Worm (Caenorhabditis elegans) whole organism, L4 larva: ENCODE measurements around the gene srw-101.

ENCODE experiments used
- D1046.2 ChIP-seq: fragments of 200-800 bp; sonication (Bioruptor generic); IDR thresholded peaks from 2 replicates; pipeline ENCODE4 v1.3.6; 2022; ENCODE audit warnings: missing genetic modification characterization, missing compliant biosample characterization
- F26F4.8 ChIP-seq: fragments of 200-800 bp; sonication (Bioruptor generic); conservative IDR thresholded peaks from 2 replicates; pipeline ENCODE4 v1.3.6; 2022; ENCODE audit warnings: missing genetic modification characterization, missing compliant biosample characterization
- F37D6.2 ChIP-seq: sonication (generic microtip); optimal IDR thresholded peaks from 2 replicates; lab custom pipeline; 2016; ENCODE audit warnings: mild to moderate bottlenecking, missing genetic modification characterization, missing compliant biosample characterization
- R02D3.7 ChIP-seq: fragments of 150-350 bp; sonication (generic microtip); optimal IDR thresholded peaks from 3 replicates; lab custom pipeline; 2014; ENCODE audit warnings: missing biosample characterization, missing genetic modification characterization
- Y48G9A.11 ChIP-seq: fragments of 200-800 bp; sonication (Bioruptor generic); IDR thresholded peaks from 2 replicates; pipeline ENCODE4 v1.3.6; 2022; ENCODE audit warnings: missing genetic modification reagents, missing genetic modification characterization, missing compliant biosample characterization
- ZK546.5 ChIP-seq, 2 experiments: sonication (generic microtip); optimal IDR thresholded peaks; 2 replicates each; lab custom pipeline; 2017; ENCODE audit warnings: missing biosample characterization in 2 of 2, missing genetic modification characterization in 2 of 2
- arid-1 ChIP-seq: fragments of 200-800 bp; sonication (Bioruptor generic); conservative IDR thresholded peaks from 2 replicates; pipeline ENCODE4 v1.3.6; 2022; ENCODE audit warnings: missing genetic modification reagents, missing genetic modification characterization, missing compliant biosample characterization
- attf-4 ChIP-seq: sonication (generic microtip); optimal IDR thresholded peaks from 3 replicates; lab custom pipeline; 2017; ENCODE audit warnings: missing biosample characterization, missing genetic modification characterization
- ceh-20 ChIP-seq: fragments of 200-800 bp; sonication (Bioruptor generic); IDR thresholded peaks from 2 replicates; pipeline ENCODE4 v1.3.6; 2022; ENCODE audit warnings: missing genetic modification reagents, missing genetic modification characterization, missing compliant biosample characterization
- ceh-44 ChIP-seq: fragments of 200-800 bp; sonication (Bioruptor generic); IDR thresholded peaks from 2 replicates; pipeline ENCODE4 v1.3.6; 2022; ENCODE audit warnings: missing genetic modification reagents, missing genetic modification characterization, missing compliant biosample characterization
- ctbp-1 ChIP-seq: fragments of 200-800 bp; sonication (Bioruptor generic); IDR thresholded peaks from 2 replicates; pipeline ENCODE4 v1.3.6; 2022; ENCODE audit warnings: missing genetic modification reagents, missing genetic modification characterization, missing compliant biosample characterization
- daf-16 ChIP-seq, 3 experiments: sonication (generic microtip); optimal IDR thresholded peaks; 2 replicates each; lab custom pipeline; 2016 to 2017; ENCODE audit warnings: missing genetic modification characterization in 3 of 3, missing genetic modification reagents in 3 of 3, mild to moderate bottlenecking in 2 of 3, missing compliant biosample characterization in 2 of 3, missing biosample characterization in 1 of 3, moderate library complexity in 1 of 3
- daf-8 ChIP-seq: fragments of 200-800 bp; sonication (Bioruptor generic); IDR thresholded peaks from 2 replicates; pipeline ENCODE4 v1.3.6; 2022; ENCODE audit warnings: missing genetic modification characterization, missing compliant biosample characterization
- dmd-6 ChIP-seq: fragments of 200-800 bp; sonication (Bioruptor generic); IDR thresholded peaks from 2 replicates; pipeline ENCODE4 v1.3.6; 2022; ENCODE audit warnings: missing genetic modification reagents, missing genetic modification characterization, missing compliant biosample characterization
- dmd-9 ChIP-seq: fragments of 200-800 bp; sonication (Bioruptor generic); IDR thresholded peaks from 2 replicates; pipeline ENCODE4 v1.3.6; 2022; ENCODE audit warnings: missing genetic modification reagents, missing genetic modification characterization, missing compliant biosample characterization
- duxl-1 ChIP-seq: sonication (generic microtip); optimal IDR thresholded peaks from 2 replicates; lab custom pipeline; 2016; ENCODE audit warnings: mild to moderate bottlenecking, missing genetic modification characterization, moderate library complexity, missing compliant biosample characterization; ENCODE audit not compliant: poor library complexity
- egl-43 ChIP-seq: fragments of 200-800 bp; sonication (Bioruptor generic); IDR thresholded peaks from 2 replicates; pipeline ENCODE4 v1.3.6; 2022; ENCODE audit warnings: missing genetic modification reagents, missing genetic modification characterization, missing compliant biosample characterization
- hif-1 ChIP-seq, 2 experiments: sonication (generic microtip); optimal IDR thresholded peaks; 2 replicates each; lab custom pipeline; 2016 to 2017; ENCODE audit warnings: missing compliant biosample characterization in 2 of 2, missing genetic modification characterization in 2 of 2, missing genetic modification reagents in 2 of 2, missing genotype in 2 of 2, mild to moderate bottlenecking in 1 of 2
- lin-1 ChIP-seq: fragments of 200-800 bp; sonication (Bioruptor generic); IDR thresholded peaks from 2 replicates; pipeline ENCODE4 v1.3.6; 2022; ENCODE audit warnings: missing genetic modification reagents, missing genetic modification characterization, missing compliant biosample characterization
- lin-13 ChIP-seq: fragments of 150-350 bp; optimal IDR thresholded peaks from 2 replicates; lab custom pipeline; 2014; ENCODE audit warnings: missing biosample characterization, missing genetic modification reagents, missing genetic modification characterization
- lin-29 ChIP-seq: fragments of 200-800 bp; sonication (Bioruptor generic); IDR thresholded peaks from 2 replicates; pipeline ENCODE4 v1.3.6; 2022; ENCODE audit warnings: missing genetic modification reagents, missing genetic modification characterization, missing compliant biosample characterization
- lin-38 ChIP-seq: fragments of 200-800 bp; sonication (Bioruptor generic); IDR thresholded peaks from 2 replicates; pipeline ENCODE4 v1.3.6; 2022; ENCODE audit warnings: missing genetic modification reagents, missing genetic modification characterization, missing compliant biosample characterization
- lin-39 ChIP-seq: fragments of 150-350 bp; optimal IDR thresholded peaks from 2 replicates; lab custom pipeline; 2014; ENCODE audit warnings: missing biosample characterization, missing genetic modification reagents, missing genetic modification characterization
- lir-3 ChIP-seq: sonication (generic microtip); optimal IDR thresholded peaks from 2 replicates; lab custom pipeline; 2016; ENCODE audit warnings: mild to moderate bottlenecking, missing genetic modification characterization, missing compliant biosample characterization
- lsy-2 ChIP-seq, 2 experiments: fragments of 150-350 bp in 1 of 2; sonication (generic microtip) in 1 of 2; optimal IDR thresholded peaks; 2 replicates each; lab custom pipeline; 2014 to 2017; ENCODE audit warnings: missing biosample characterization in 2 of 2, missing genetic modification characterization in 2 of 2
- madf-5 ChIP-seq, 2 experiments: fragments of 200-800 bp; sonication (Bioruptor generic); IDR thresholded peaks; 2 replicates each; pipeline ENCODE4 v1.3.6; 2022; ENCODE audit warnings: missing compliant biosample characterization in 2 of 2, missing genetic modification characterization in 2 of 2
- madf-9 ChIP-seq: fragments of 200-800 bp; sonication (Bioruptor generic); conservative IDR thresholded peaks from 2 replicates; pipeline ENCODE4 v1.3.6; 2022; ENCODE audit warnings: missing genetic modification reagents, missing genetic modification characterization, missing compliant biosample characterization
- mdl-1 ChIP-seq, 2 experiments: fragments of 150-350 bp in 1 of 2; sonication (generic microtip) in 1 of 2; optimal IDR thresholded peaks; 2 replicates each; lab custom pipeline; 2014 to 2017; ENCODE audit warnings: missing biosample characterization in 2 of 2, missing genetic modification characterization in 2 of 2
- mes-2 ChIP-seq: sonication (generic microtip); optimal IDR thresholded peaks from 2 replicates; lab custom pipeline; 2016; ENCODE audit warnings: missing genotype, mild to moderate bottlenecking, missing genetic modification characterization, missing compliant biosample characterization; ENCODE audit not compliant: poor library complexity, severe bottlenecking
- mxl-3 ChIP-seq: fragments of 200-800 bp; sonication (Bioruptor generic); optimal IDR thresholded peaks from 2 replicates; lab custom pipeline; 2018; ENCODE audit warnings: mild to moderate bottlenecking, missing genetic modification characterization, missing compliant biosample characterization
- nhr-10 ChIP-seq: fragments of 150-350 bp; optimal IDR thresholded peaks from 2 replicates; lab custom pipeline; 2014; ENCODE audit warnings: missing biosample characterization, missing genetic modification characterization
- nhr-11 ChIP-seq: fragments of 150-350 bp; optimal IDR thresholded peaks from 2 replicates; lab custom pipeline; 2014; ENCODE audit warnings: missing biosample characterization, missing genetic modification characterization
- nhr-237 ChIP-seq: sonication (generic microtip); optimal IDR thresholded peaks from 2 replicates; lab custom pipeline; 2017; ENCODE audit warnings: missing biosample characterization, missing genetic modification characterization
- nhr-25 ChIP-seq: sonication (generic microtip); optimal IDR thresholded peaks from 2 replicates; lab custom pipeline; 2017; ENCODE audit warnings: missing genetic modification characterization, mild to moderate bottlenecking, missing compliant biosample characterization, antibody characterized with exemption, moderate library complexity, borderline replicate concordance; ENCODE audit not compliant: insufficient read depth
- nhr-28 ChIP-seq: fragments of 150-350 bp; optimal IDR thresholded peaks from 2 replicates; lab custom pipeline; 2014; ENCODE audit warnings: missing biosample characterization, missing genetic modification characterization
- nhr-41 ChIP-seq: fragments of 200-800 bp; sonication (Bioruptor generic); IDR thresholded peaks from 2 replicates; pipeline ENCODE4 v1.3.6; 2022; ENCODE audit warnings: missing genetic modification reagents, missing genetic modification characterization, missing compliant biosample characterization
- nhr-42 ChIP-seq: fragments of 200-800 bp; sonication (Bioruptor generic); IDR thresholded peaks from 2 replicates; pipeline ENCODE4 v1.3.6; 2022; ENCODE audit warnings: missing genetic modification characterization, missing compliant biosample characterization
- nhr-6 ChIP-seq: fragments of 150-350 bp; optimal IDR thresholded peaks from 2 replicates; lab custom pipeline; 2014; ENCODE audit warnings: missing biosample characterization, missing genetic modification characterization
- nhr-76 ChIP-seq: fragments of 150-350 bp; optimal IDR thresholded peaks from 2 replicates; lab custom pipeline; 2014; ENCODE audit warnings: missing biosample characterization, missing genetic modification characterization
- pqm-1 ChIP-seq: sonication (generic microtip); optimal IDR thresholded peaks from 2 replicates; lab custom pipeline; 2017; ENCODE audit warnings: missing biosample characterization, missing genetic modification characterization
- spr-3 ChIP-seq: fragments of 200-800 bp; sonication (Bioruptor generic); optimal IDR thresholded peaks from 2 replicates; lab custom pipeline; 2018; ENCODE audit warnings: mild to moderate bottlenecking, missing genetic modification characterization, missing compliant biosample characterization
- tra-1 ChIP-seq: fragments of 200-800 bp; sonication (Bioruptor generic); IDR thresholded peaks from 2 replicates; pipeline ENCODE4 v1.3.6; 2022; ENCODE audit warnings: missing genetic modification reagents, missing genetic modification characterization, missing compliant biosample characterization
- unc-130 ChIP-seq: sonication (generic microtip); optimal IDR thresholded peaks from 2 replicates; lab custom pipeline; 2016; ENCODE audit warnings: missing genetic modification reagents, missing genetic modification characterization, missing compliant biosample characterization
- zag-1 ChIP-seq: fragments of 150-350 bp; optimal IDR thresholded peaks from 2 replicates; lab custom pipeline; 2014; ENCODE audit warnings: missing biosample characterization, missing genetic modification characterization
- zfp-2 ChIP-seq: sonication (generic microtip); optimal IDR thresholded peaks from 2 replicates; lab custom pipeline; 2016; ENCODE audit warnings: mild to moderate bottlenecking, missing genetic modification characterization, missing compliant biosample characterization
- zfp-3 ChIP-seq: fragments of 200-800 bp; sonication (Bioruptor generic); conservative IDR thresholded peaks from 2 replicates; pipeline ENCODE4 v1.3.6; 2022; ENCODE audit warnings: missing genetic modification reagents, missing genetic modification characterization, missing compliant biosample characterization
- zip-11 ChIP-seq: fragments of 200-800 bp; sonication (Bioruptor generic); IDR thresholded peaks from 2 replicates; pipeline ENCODE4 v1.3.6; 2022; ENCODE audit warnings: missing genetic modification characterization, missing compliant biosample characterization
- ztf-11 ChIP-seq: fragments of 150-350 bp; optimal IDR thresholded peaks from 2 replicates; lab custom pipeline; 2014; ENCODE audit warnings: missing biosample characterization, missing genetic modification characterization
- ztf-7 ChIP-seq: fragments of 150-350 bp; optimal IDR thresholded peaks from 2 replicates; lab custom pipeline; 2014; ENCODE audit warnings: missing biosample characterization, missing genetic modification characterization

Gene srw-101

DNA sequence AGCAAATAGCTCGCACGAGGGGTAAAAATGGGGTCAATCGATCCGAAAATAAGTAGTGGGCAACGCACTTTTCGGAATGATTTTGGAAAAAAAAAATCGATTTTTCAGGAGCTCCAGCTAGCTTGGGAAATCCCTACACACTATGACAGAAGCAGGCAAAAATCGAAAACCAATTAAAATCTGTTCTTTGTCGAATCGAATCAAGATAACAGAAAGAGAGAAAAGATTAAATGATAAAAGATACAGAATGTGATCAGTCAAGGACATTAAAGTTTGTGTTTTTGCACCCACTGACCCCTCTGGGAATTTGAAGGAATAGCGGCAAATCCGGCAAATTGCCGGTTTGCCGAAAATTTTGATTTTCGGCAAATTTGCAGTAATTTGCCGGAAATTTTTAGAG is 45.4 kb downstream of the srw-101 start:
- TF ChIP-seq nhr-28 (tag; lab: Kevin White, UChicago), result peak; percentile 22
- TF ChIP-seq lin-1 (GFP tag; lab: Robert Waterston, UW), result no peak
- TF ChIP-seq, all 104 proteins: peak for 1

DNA sequence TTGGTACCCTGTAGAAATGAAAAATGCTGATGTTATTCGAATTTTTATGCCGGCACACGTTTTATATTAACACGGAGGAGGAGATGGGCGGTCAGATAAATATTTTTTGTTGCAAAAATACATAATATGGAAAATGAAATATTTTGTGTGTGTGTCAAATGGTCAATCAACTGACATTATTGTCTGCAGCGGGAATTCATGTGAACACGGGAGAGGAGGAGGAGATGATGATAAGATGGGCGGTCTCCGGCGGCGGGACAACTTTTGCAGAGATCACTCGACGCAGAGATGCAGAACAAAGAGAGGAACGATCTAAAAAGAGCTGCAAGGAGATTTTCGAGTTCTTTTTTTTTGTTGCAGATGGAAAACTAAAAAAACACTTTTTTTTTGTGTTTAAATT is 49.7 kb downstream of the srw-101 start, which contains the start of gene dhs-13:
TSS of gene dhs-13 (minus strand) at position 8 of the 400 bp plus-strand sequence.
- TF ChIP-seq daf-16 (GFP tag; optimal IDR thresholded peaks at IDR 0.05; lab: Kevin White, UChicago), result peak in 1 of 2 experiments; percentile 28
- TF ChIP-seq daf-16 (tag; optimal IDR thresholded peaks at IDR 0.05; lab: Kevin White, UChicago), result peak; percentile 4
- no peak for TF ChIP-seq ceh-20 (GFP tag; lab: Robert Waterston, UW)
- no peak for TF ChIP-seq duxl-1 (tag; lab: Kevin White, UChicago)
- TF ChIP-seq zag-1 (tag; lab: Kevin White, UChicago), result no peak
- no peak for TF ChIP-seq nhr-11 (tag; lab: Kevin White, UChicago)
- no peak for TF ChIP-seq lsy-2 (tag; optimal IDR thresholded peaks at IDR 0.05; lab: Kevin White, UChicago)
- no peak for TF ChIP-seq zfp-3 (GFP tag; lab: Robert Waterston, UW)
- no peak for TF ChIP-seq D1046.2 (GFP tag; lab: Robert Waterston, UW)
- peak; percentile 67 for TF ChIP-seq dmd-6 (GFP tag; lab: Robert Waterston, UW)
- no peak for TF ChIP-seq nhr-10 (tag; lab: Kevin White, UChicago)
- TF ChIP-seq pqm-1 (tag; lab: Kevin White, UChicago), result peak; percentile 27
- no peak for TF ChIP-seq ztf-11 (tag; lab: Kevin White, UChicago)
- peak; percentile 9 for TF ChIP-seq mes-2 (tag; lab: Kevin White, UChicago)
- no peak for TF ChIP-seq lin-29 (GFP tag; lab: Robert Waterston, UW)
- TF ChIP-seq dmd-9, result no peak
- TF ChIP-seq daf-8 (GFP tag; lab: Robert Waterston, UW), result no peak
- no peak for TF ChIP-seq ceh-44
- TF ChIP-seq R02D3.7 (tag; lab: Kevin White, UChicago), result no peak
- TF ChIP-seq lin-13 (GFP tag; lab: Kevin White, UChicago), result no peak
- no peak for TF ChIP-seq spr-3 (GFP tag; lab: Kevin White, UChicago)
- no peak for TF ChIP-seq F37D6.2
- TF ChIP-seq madf-9 (GFP tag; lab: Robert Waterston, UW), result no peak
- TF ChIP-seq nhr-41 (GFP tag; lab: Robert Waterston, UW), result no peak
- TF ChIP-seq mdl-1 (tag; optimal IDR thresholded peaks at IDR 0.05; lab: Kevin White, UChicago), result peak in 1 of 2 experiments; percentile 14
- TF ChIP-seq F26F4.8 (GFP tag; lab: Robert Waterston, UW), result no peak
- TF ChIP-seq mxl-3 (GFP tag; lab: Kevin White, UChicago), result peak; percentile 66
- TF ChIP-seq ctbp-1 (GFP tag; lab: Robert Waterston, UW), result no peak
- TF ChIP-seq attf-4 (tag; lab: Kevin White, UChicago), result no peak
- TF ChIP-seq nhr-6 (tag; lab: Kevin White, UChicago), result no peak
- no peak for TF ChIP-seq nhr-42 (GFP tag; lab: Robert Waterston, UW)
- no peak for TF ChIP-seq arid-1 (GFP tag; lab: Robert Waterston, UW)
- TF ChIP-seq zfp-2 (tag; lab: Kevin White, UChicago), result no peak
- TF ChIP-seq nhr-28 (tag; lab: Kevin White, UChicago), result peak; percentile 76
- TF ChIP-seq ztf-7 (tag; lab: Kevin White, UChicago), result no peak
- TF ChIP-seq tra-1 (GFP tag; lab: Robert Waterston, UW), result no peak
- TF ChIP-seq unc-130 (GFP tag; lab: Kevin White, UChicago), result no peak
- no peak for TF ChIP-seq lin-39 (tag; lab: Kevin White, UChicago)
- no peak for TF ChIP-seq nhr-76 (tag; lab: Kevin White, UChicago)
- TF ChIP-seq lin-38 (GFP tag; lab: Robert Waterston, UW), result no peak
- no peak for TF ChIP-seq zip-11 (GFP tag; lab: Robert Waterston, UW)
- no peak for TF ChIP-seq Y48G9A.11 (GFP tag; lab: Robert Waterston, UW)
- no peak for TF ChIP-seq egl-43 (GFP tag; lab: Robert Waterston, UW)
- no peak for TF ChIP-seq hif-1 (tag; optimal IDR thresholded peaks at IDR 0.05; lab: Kevin White, UChicago)
- TF ChIP-seq ZK546.5 (tag; optimal IDR thresholded peaks at IDR 0.05; lab: Kevin White, UChicago), result no peak
- no peak for TF ChIP-seq nhr-25 (tag; lab: Kevin White, UChicago)
- TF ChIP-seq lir-3 (tag; lab: Kevin White, UChicago), result no peak
- no peak for TF ChIP-seq madf-5 (GFP tag; IDR thresholded peaks at IDR 0.05; lab: Robert Waterston, UW)
- no peak for TF ChIP-seq nhr-237 (tag; lab: Kevin White, UChicago)
